Fruit fly (Drosophila melanogaster): ENCODE data around the gene Polr3C.

The Polr3C gene

dm6 chr3R:12439401-12440143, 20.6 kb upstream of the Polr3C start, which contains the start of gene Desat1 (continued):
- TF ChIP-seq exex (tag; optimal IDR thresholded peaks at IDR 0.05): peak; percentile 82
- TF ChIP-seq Camta (GFP tag; optimal IDR thresholded peaks at IDR 0.05): no peak
- TF ChIP-seq CG8944 (GFP tag; optimal IDR thresholded peaks at IDR 0.05): no peak
- no peak for TF ChIP-seq Hr3 (GFP tag; optimal IDR thresholded peaks at IDR 0.05)
- TF ChIP-seq Optix (GFP tag; IDR thresholded peaks at IDR 0.05): no peak
- TF ChIP-seq Fer3 (tag; optimal IDR thresholded peaks at IDR 0.05): no peak
- TF ChIP-seq CG13287 (GFP tag; IDR thresholded peaks at IDR 0.05; ENCODE audit: partially characterized antibody): peak; percentile 94
- TF ChIP-seq pum (GFP tag; optimal IDR thresholded peaks at IDR 0.05): no peak
- TF ChIP-seq Usf (GFP tag; optimal IDR thresholded peaks at IDR 0.05): no peak
- TF ChIP-seq kni (GFP tag; optimal IDR thresholded peaks at IDR 0.05): no peak
- no peak for TF ChIP-seq ranshi (GFP tag; IDR thresholded peaks at IDR 0.05)
- peak; percentile 58 for TF ChIP-seq Dp (GFP tag; optimal IDR thresholded peaks at IDR 0.05)
- no peak for TF ChIP-seq so (GFP tag; IDR thresholded peaks at IDR 0.05)
- peak; percentile 38 for TF ChIP-seq CG2712 (tag; optimal IDR thresholded peaks at IDR 0.05)
- TF ChIP-seq Mes4 (GFP tag; optimal IDR thresholded peaks at IDR 0.05): no peak
- no peak for TF ChIP-seq peb (GFP tag; IDR thresholded peaks at IDR 0.05)
- no peak for TF ChIP-seq croc (GFP tag; conservative IDR thresholded peaks at IDR 0.05)
- TF ChIP-seq Asciz (GFP tag; optimal IDR thresholded peaks at IDR 0.05): no peak
- peak; percentile 80 for TF ChIP-seq cwo (GFP tag; optimal IDR thresholded peaks at IDR 0.05)
- TF ChIP-seq CG12942 (GFP tag; optimal IDR thresholded peaks at IDR 0.05): no peak
- TF ChIP-seq Deaf1 (tag; optimal IDR thresholded peaks at IDR 0.05): no peak
- no peak for TF ChIP-seq CG17612 (GFP tag; IDR thresholded peaks at IDR 0.05)
- TF ChIP-seq CG7372 (GFP tag; IDR thresholded peaks at IDR 0.05): no peak
- peak; percentile 98 for TF ChIP-seq Kr (GFP tag; optimal IDR thresholded peaks at IDR 0.05)
- no peak for TF ChIP-seq CG12155 (GFP tag; optimal IDR thresholded peaks at IDR 0.05)
- no peak for TF ChIP-seq zf30C (GFP tag; optimal IDR thresholded peaks at IDR 0.05)
- no peak for TF ChIP-seq Trl (optimal IDR thresholded peaks at IDR 0.05)
- no peak for TF ChIP-seq Trl (GFP tag; optimal IDR thresholded peaks at IDR 0.05)
- TF ChIP-seq CG6254 (GFP tag; optimal IDR thresholded peaks at IDR 0.05): no peak
- peak; percentile 15 for TF ChIP-seq CG17829 (tag; optimal IDR thresholded peaks at IDR 0.05)
- no peak for TF ChIP-seq salm (tag; optimal IDR thresholded peaks at IDR 0.05)
- TF ChIP-seq CG30431 (GFP tag; optimal IDR thresholded peaks at IDR 0.05): no peak
- TF ChIP-seq unc-4 (GFP tag; IDR thresholded peaks at IDR 0.05; ENCODE audit: partially characterized antibody): peak; percentile 93
- no peak for TF ChIP-seq CG32532 (GFP tag; IDR thresholded peaks at IDR 0.05)
- no peak for TF ChIP-seq CG14667 (GFP tag; IDR thresholded peaks at IDR 0.05)
- TF ChIP-seq CG18619 (GFP tag; optimal IDR thresholded peaks at IDR 0.05): no peak
- TF ChIP-seq sd (tag; optimal IDR thresholded peaks at IDR 0.05): peak; percentile 29
- TF ChIP-seq sug (tag; optimal IDR thresholded peaks at IDR 0.05): peak; percentile 22
- TF ChIP-seq cg (GFP tag; optimal IDR thresholded peaks at IDR 0.05): no peak
- TF ChIP-seq Poxn (GFP tag; IDR thresholded peaks at IDR 0.05): no peak
- TF ChIP-seq CG4360 (GFP tag; IDR thresholded peaks at IDR 0.05): no peak
- TF ChIP-seq CG17361 (GFP tag; IDR thresholded peaks at IDR 0.05): peak; percentile 26; the same call in 1 of the 3 replicates
- TF ChIP-seq Bdp1 (GFP tag; optimal IDR thresholded peaks at IDR 0.05): no peak
- TF ChIP-seq CG14860 (GFP tag; IDR thresholded peaks at IDR 0.05; ENCODE audit: partially characterized antibody): peak; percentile 81
- TF ChIP-seq nmo (GFP tag; optimal IDR thresholded peaks at IDR 0.05): peak; percentile 22
- peak; percentile 86 for TF ChIP-seq ato (GFP tag; IDR thresholded peaks at IDR 0.05; ENCODE audit: partially characterized antibody)
- no peak for TF ChIP-seq cad (GFP tag; optimal IDR thresholded peaks at IDR 0.05)
- TF ChIP-seq CG18764 (GFP tag; optimal IDR thresholded peaks at IDR 0.05): no peak
- no peak for TF ChIP-seq CG13424 (tag; optimal IDR thresholded peaks at IDR 0.05)
- TF ChIP-seq CG1647 (GFP tag; optimal IDR thresholded peaks at IDR 0.05): no peak
